Fruit fly (Drosophila melanogaster) whole organism, embryonic: ENCODE results near the gene drl.

Experiments
- CG3407 ChIP-seq: fragments of 200-800 bp; sonication (Bioruptor generic); optimal IDR thresholded peaks from 2 replicates; lab custom pipeline; 2018; ENCODE audit warnings: missing biosample characterization, mild to moderate bottlenecking, missing genetic modification characterization
- CG34376 ChIP-seq: fragments of 200-800 bp; sonication (Bioruptor generic); optimal IDR thresholded peaks from 2 replicates; lab custom pipeline; 2018; ENCODE audit warnings: missing biosample characterization, mild to moderate bottlenecking, missing genetic modification characterization
- pho ChIP-seq: fragments of 200-800 bp; sonication (Bioruptor generic); optimal IDR thresholded peaks from 2 replicates; lab custom pipeline; 2016; ENCODE audit warnings: missing biosample characterization, missing genetic modification characterization

- TF ChIP-seq CG3407 = peak; percentile 94
- peak; percentile 94 for TF ChIP-seq pho (GFP tag; lab: Kevin White, UChicago)
- TF ChIP-seq CG34376 (GFP tag; lab: Kevin White, UChicago) = peak; percentile 91
Measured at dm6 chr2L:19164933-19165813, 25.0 kb upstream of the drl start.
